Fruit fly (Drosophila melanogaster) whole organism, embryonic: ENCODE measurements around the gene CG34126.
A peak's percentile ranks its signal among the peaks of the same experiment; 100 is the strongest.

Experiments
- Abd-B ChIP-seq: fragments of 200-800 bp; sonication (Bioruptor generic); optimal IDR thresholded peaks from 2 replicates; lab custom pipeline; 2018; ENCODE audit warnings: missing biosample characterization, mild to moderate bottlenecking, missing genetic modification characterization, moderate library complexity
- BEAF-32 ChIP-seq: fragments of 200-800 bp; sonication (Bioruptor generic); optimal IDR thresholded peaks from 3 replicates; lab custom pipeline; 2017; ENCODE audit warnings: missing biosample characterization, missing genetic modification characterization, mild to moderate bottlenecking, moderate library complexity, missing genetic modification reagents
- Bgb ChIP-seq: fragments of 200-800 bp; sonication (Bioruptor generic); IDR thresholded peaks from 2 replicates; pipeline ENCODE4 v1.3.6; 2022; ENCODE audit warnings: missing biosample characterization, missing genetic modification characterization; ENCODE audit not compliant: partially characterized antibody
- CG15601 ChIP-seq: fragments of 200-800 bp; sonication (Bioruptor generic); optimal IDR thresholded peaks from 3 replicates; lab custom pipeline; 2019; ENCODE audit warnings: missing biosample characterization, mild to moderate bottlenecking, missing genetic modification characterization, moderate library complexity
- CG16813 ChIP-seq: fragments of 200-800 bp; sonication (Bioruptor generic); IDR thresholded peaks from 3 replicates; pipeline ENCODE4 v1.3.6; 2022; ENCODE audit warnings: missing biosample characterization, missing genetic modification characterization; ENCODE audit not compliant: partially characterized antibody
- CG17385 ChIP-seq: fragments of 200-800 bp; sonication (Bioruptor generic); optimal IDR thresholded peaks from 3 replicates; lab custom pipeline; 2018; ENCODE audit warnings: missing biosample characterization, mild to moderate bottlenecking, missing genetic modification characterization
- CG2120 ChIP-seq: fragments of 200-800 bp; sonication (Bioruptor generic); optimal IDR thresholded peaks from 3 replicates; lab custom pipeline; 2016; ENCODE audit warnings: missing biosample characterization, missing genetic modification characterization
- CG42726 ChIP-seq: fragments of 200-800 bp; sonication (Bioruptor generic); IDR thresholded peaks from 2 replicates; pipeline ENCODE4 v1.3.6; 2022; ENCODE audit warnings: missing biosample characterization, missing genetic modification characterization; ENCODE audit not compliant: partially characterized antibody
- CG6175 ChIP-seq: fragments of 200-800 bp; sonication (Bioruptor generic); IDR thresholded peaks from 3 replicates; pipeline ENCODE4 v1.3.6; 2022; ENCODE audit warnings: missing biosample characterization, missing genetic modification characterization
- CG6765 ChIP-seq: fragments of 200-800 bp; sonication (Bioruptor generic); optimal IDR thresholded peaks from 3 replicates; lab custom pipeline; 2017; ENCODE audit warnings: missing biosample characterization, mild to moderate bottlenecking, missing genetic modification characterization
- CG6791 ChIP-seq: fragments of 200-800 bp; sonication (Bioruptor generic); IDR thresholded peaks from 3 replicates; pipeline ENCODE4 v1.3.6; 2022; ENCODE audit warnings: missing biosample characterization, missing genetic modification characterization; ENCODE audit not compliant: partially characterized antibody
- D19B ChIP-seq: fragments of 200-800 bp; sonication (Bioruptor generic); optimal IDR thresholded peaks from 2 replicates; lab custom pipeline; 2017; ENCODE audit warnings: missing biosample characterization, mild to moderate bottlenecking, missing genetic modification characterization
- Dp ChIP-seq: fragments of 200-800 bp; sonication (Bioruptor generic); optimal IDR thresholded peaks from 2 replicates; lab custom pipeline; 2018; ENCODE audit warnings: missing biosample characterization, mild to moderate bottlenecking, missing genetic modification characterization, moderate library complexity
- GATAe ChIP-seq: fragments of 200-800 bp; sonication (Bioruptor generic); conservative IDR thresholded peaks from 2 replicates; pipeline ENCODE4 v1.3.6; 2022; ENCODE audit warnings: missing biosample characterization, missing genetic modification characterization
- HLH3B ChIP-seq: fragments of 200-800 bp; sonication (Bioruptor generic); IDR thresholded peaks from 2 replicates; pipeline ENCODE4 v1.3.6; 2022; ENCODE audit warnings: missing biosample characterization, missing genetic modification characterization
- Hey ChIP-seq: fragments of 200-800 bp; sonication (Bioruptor generic); optimal IDR thresholded peaks from 3 replicates; lab custom pipeline; 2018; ENCODE audit warnings: missing biosample characterization, mild to moderate bottlenecking, missing genetic modification characterization
- HmgZ ChIP-seq: fragments of 200-800 bp; sonication (Bioruptor generic); optimal IDR thresholded peaks from 2 replicates; lab custom pipeline; 2018; ENCODE audit warnings: missing biosample characterization, mild to moderate bottlenecking, missing genetic modification characterization
- Neu2 ChIP-seq: fragments of 200-800 bp; sonication (Bioruptor generic); optimal IDR thresholded peaks from 3 replicates; lab custom pipeline; 2016; ENCODE audit warnings: missing biosample characterization, missing genetic modification characterization, borderline replicate concordance
- YL-1 ChIP-seq: fragments of 200-800 bp; sonication (Bioruptor generic); optimal IDR thresholded peaks from 3 replicates; lab custom pipeline; 2017; ENCODE audit warnings: missing biosample characterization, mild to moderate bottlenecking, missing genetic modification characterization
- amos ChIP-seq: fragments of 200-800 bp; sonication (Bioruptor generic); IDR thresholded peaks from 2 replicates; pipeline ENCODE4 v1.3.6; 2022; ENCODE audit warnings: missing biosample characterization, missing genetic modification characterization; ENCODE audit not compliant: partially characterized antibody
- aop ChIP-seq: fragments of 200-800 bp; sonication (Bioruptor generic); IDR thresholded peaks from 2 replicates; pipeline ENCODE4 v1.3.6; 2022; ENCODE audit warnings: missing biosample characterization, missing genetic modification characterization
- bbx ChIP-seq: fragments of 200-800 bp; sonication (Bioruptor generic); IDR thresholded peaks from 2 replicates; pipeline ENCODE4 v1.3.6; 2022; ENCODE audit warnings: missing biosample characterization, missing genetic modification characterization; ENCODE audit not compliant: partially characterized antibody
- crp ChIP-seq, 2 experiments: fragments of 200-800 bp; sonication (Bioruptor generic); optimal IDR thresholded peaks; 2 replicates in 1 of 2; 3 replicates in 1 of 2; lab custom pipeline; 2017; ENCODE audit warnings: missing biosample characterization in 2 of 2, missing genetic modification characterization in 2 of 2, mild to moderate bottlenecking in 1 of 2, moderate library complexity in 1 of 2
- cwo ChIP-seq: fragments of 200-800 bp; sonication (Bioruptor generic); optimal IDR thresholded peaks from 3 replicates; lab custom pipeline; 2017; ENCODE audit warnings: missing biosample characterization, missing genetic modification characterization, mild to moderate bottlenecking, moderate library complexity, missing genetic modification reagents
- exex ChIP-seq: fragments of 200-800 bp; sonication (Bioruptor generic); optimal IDR thresholded peaks from 4 replicates; lab custom pipeline; 2018; ENCODE audit warnings: missing biosample characterization, mild to moderate bottlenecking, missing genetic modification characterization, moderate library complexity
- gfzf ChIP-seq: fragments of 200-800 bp; sonication (Bioruptor generic); optimal IDR thresholded peaks from 2 replicates; lab custom pipeline; 2016; ENCODE audit warnings: missing biosample characterization, mild to moderate bottlenecking, missing genetic modification characterization, moderate library complexity
- grn ChIP-seq: fragments of 200-800 bp; sonication (Bioruptor generic); optimal IDR thresholded peaks from 3 replicates; lab custom pipeline; 2017; ENCODE audit warnings: missing biosample characterization, missing genetic modification characterization
- hbn ChIP-seq: fragments of 200-800 bp; sonication (Bioruptor generic); IDR thresholded peaks from 2 replicates; pipeline ENCODE4 v1.3.6; 2022; ENCODE audit warnings: missing biosample characterization, missing genetic modification characterization; ENCODE audit not compliant: partially characterized antibody
- mirr ChIP-seq: fragments of 200-800 bp; sonication (Bioruptor generic); optimal IDR thresholded peaks from 3 replicates; lab custom pipeline; 2018; ENCODE audit warnings: missing biosample characterization, mild to moderate bottlenecking, missing genetic modification characterization
- org-1 ChIP-seq: fragments of 200-800 bp; sonication (Bioruptor generic); optimal IDR thresholded peaks from 2 replicates; lab custom pipeline; 2017; ENCODE audit warnings: missing biosample characterization, missing genetic modification characterization
- pfk ChIP-seq: fragments of 200-800 bp; sonication (Bioruptor generic); optimal IDR thresholded peaks from 2 replicates; lab custom pipeline; 2018; ENCODE audit warnings: missing biosample characterization, mild to moderate bottlenecking, missing genetic modification characterization, moderate library complexity
- repo ChIP-seq: fragments of 200-800 bp; sonication (Bioruptor generic); optimal IDR thresholded peaks from 2 replicates; lab custom pipeline; 2016; ENCODE audit warnings: missing biosample characterization, missing genetic modification characterization
- sug ChIP-seq: fragments of 200-800 bp; optimal IDR thresholded peaks from 2 replicates; lab custom pipeline; 2019; ENCODE audit warnings: missing biosample characterization, mild to moderate bottlenecking, missing genetic modification characterization, moderate library complexity
- vnd ChIP-seq: fragments of 200-800 bp; sonication (Bioruptor generic); IDR thresholded peaks from 3 replicates; pipeline ENCODE4 v1.3.6; 2022; ENCODE audit warnings: missing biosample characterization, missing genetic modification characterization; ENCODE audit not compliant: partially characterized antibody

The CG34126 gene

dm6 chr2L:4949453-4950045 is 31.9 kb upstream of the CG34126 start, which contains the start of gene jet (continued):
- TF ChIP-seq CG15601 (tag; lab: Kevin White, UChicago): no peak
- peak; percentile 57; the same call in 2 of the 3 replicates for TF ChIP-seq CG6791
- peak; percentile 72 for TF ChIP-seq exex (tag; lab: Kevin White, UChicago)
- TF ChIP-seq CG42726 (GFP tag; lab: Robert Waterston, UW): peak; percentile 63
- TF ChIP-seq aop (GFP tag; lab: Robert Waterston, UW): no peak
- TF ChIP-seq bbx (GFP tag; lab: Robert Waterston, UW): peak; percentile 48
- TF ChIP-seq Neu2 (GFP tag; lab: Kevin White, UChicago): no peak
- peak; percentile 24 for TF ChIP-seq BEAF-32 (GFP tag; lab: Kevin White, UChicago)
- peak; percentile 78 to 93 for TF ChIP-seq crp (GFP tag; optimal IDR thresholded peaks at IDR 0.05; lab: Kevin White, UChicago)
- 0 out of 2 replicates have a peak, but pooled peaks have one; percentile 20 for TF ChIP-seq hbn (GFP tag; lab: Robert Waterston, UW)
- peak; percentile 9 for TF ChIP-seq Abd-B (GFP tag; lab: Kevin White, UChicago)
- peak; percentile 57 for TF ChIP-seq HmgZ
- no peak for TF ChIP-seq CG17385 (GFP tag; lab: Kevin White, UChicago)
- peak; percentile 2 for TF ChIP-seq YL-1 (GFP tag; lab: Kevin White, UChicago)
- peak; percentile 82 for TF ChIP-seq amos (GFP tag; lab: Robert Waterston, UW)
- TF ChIP-seq CG16813 (GFP tag; lab: Robert Waterston, UW): peak; percentile 67
- TF ChIP-seq Dp (GFP tag; lab: Kevin White, UChicago): peak; percentile 34
- peak; percentile 43 for TF ChIP-seq gfzf
- peak; percentile 76 for TF ChIP-seq Bgb

dm6 chr2L:4950667-4951066 is 30.7 kb upstream of the CG34126 start, which contains the start of gene Jon25Biii:
Jon25Biii (minus strand) TSS chr2L:4950767.
- TF ChIP-seq sug (tag; lab: Kevin White, UChicago): peak; percentile 84
- TF ChIP-seq pfk (GFP tag; lab: Kevin White, UChicago): no peak

dm6 chr2L:4953086-4953570 is 28.3 kb upstream of the CG34126 start, which contains the start of gene Jon25Bii:
Jon25Bii (minus strand) TSS chr2L:4953136.
- TF ChIP-seq mirr (GFP tag; lab: Kevin White, UChicago) (peak; percentile 80), CG2120 (no peak), amos (GFP tag; lab: Robert Waterston, UW) (no peak), org-1 (GFP tag; lab: Kevin White, UChicago) (no peak), CG6765 (GFP tag; lab: Kevin White, UChicago) (no peak), Hey (tag; lab: Kevin White, UChicago) (peak; percentile 77), vnd (peak; percentile 36; the same call in 1 of the 3 replicates), cwo (GFP tag; lab: Kevin White, UChicago) (peak; percentile 9), repo (GFP tag; lab: Kevin White, UChicago) (no peak), exex (tag; lab: Kevin White, UChicago) (peak; percentile 92), CG6175 (GFP tag; lab: Robert Waterston, UW) (peak; percentile 8; the same call in 1 of the 3 replicates), sug (tag; lab: Kevin White, UChicago) (peak; percentile 70), grn (GFP tag; lab: Kevin White, UChicago) (peak; percentile 84), HLH3B (GFP tag; lab: Robert Waterston, UW) (no peak), D19B (GFP tag; lab: Kevin White, UChicago) (peak; percentile 41), GATAe (GFP tag; lab: Robert Waterston, UW) (peak; percentile 37; the same call in 1 of the 2 replicates)
- TF ChIP-seq, all 482 proteins: peak for 10
